Worm (Caenorhabditis elegans) whole organism, L1 larva: ENCODE results near the gene fbxa-184.

Experiments
- Y116A8C.19 ChIP-seq: sonication (generic microtip); optimal IDR thresholded peaks from 2 replicates; lab custom pipeline; 2016; ENCODE audit warnings: missing compliant biosample characterization, missing genetic modification characterization, borderline replicate concordance
- ama-1 ChIP-seq: fragments of 150-350 bp; optimal IDR thresholded peaks from 2 replicates; lab custom pipeline; 2014
- efl-1 ChIP-seq, 4 experiments: fragments of 150-350 bp; optimal IDR thresholded peaks in 3 of 4; peaks in 1 of 4; 1 replicate in 1 of 4; 2 replicates in 3 of 4; lab custom pipeline; 2014; ENCODE audit warnings: missing biosample characterization in 2 of 4, missing genetic modification characterization in 2 of 4, missing genetic modification reagents in 2 of 4
- fkh-10 ChIP-seq: sonication (generic microtip); optimal IDR thresholded peaks from 2 replicates; lab custom pipeline; 2017; ENCODE audit warnings: missing biosample characterization, missing genetic modification reagents, missing genetic modification characterization
- fos-1 ChIP-seq: fragments of 150-350 bp; optimal IDR thresholded peaks from 2 replicates; lab custom pipeline; 2014; ENCODE audit warnings: missing biosample characterization, missing genetic modification characterization
- jun-1 ChIP-seq: fragments of 150-350 bp; optimal IDR thresholded peaks from 2 replicates; lab custom pipeline; 2014; ENCODE audit warnings: missing biosample characterization, missing genetic modification reagents, missing genetic modification characterization
- lin-39 ChIP-seq: fragments of 150-350 bp; optimal IDR thresholded peaks from 2 replicates; lab custom pipeline; 2014; ENCODE audit warnings: missing biosample characterization, missing genetic modification reagents, missing genetic modification characterization
- mdl-1 ChIP-seq, 2 experiments: fragments of 150-350 bp; optimal IDR thresholded peaks; 2 replicates each; lab custom pipeline; 2014 to 2017; ENCODE audit warnings: missing biosample characterization in 2 of 2, missing genetic modification characterization in 2 of 2, inconsistent platforms in 1 of 2
- nhr-77 ChIP-seq: fragments of 150-350 bp; optimal IDR thresholded peaks from 2 replicates; lab custom pipeline; 2014; ENCODE audit warnings: missing biosample characterization, missing genetic modification characterization
- pqm-1 ChIP-seq: sonication (generic microtip); optimal IDR thresholded peaks from 3 replicates; lab custom pipeline; 2017; ENCODE audit warnings: missing biosample characterization, missing genetic modification characterization
- sptf-1 ChIP-seq: fragments of 150-350 bp; optimal IDR thresholded peaks from 2 replicates; lab custom pipeline; 2014; ENCODE audit warnings: missing biosample characterization, missing genetic modification characterization
- unc-98 ChIP-seq: fragments of 200-800 bp; sonication (Bioruptor generic); IDR thresholded peaks from 2 replicates; pipeline ENCODE4 v1.3.6; 2022; ENCODE audit warnings: missing genetic modification characterization, missing compliant biosample characterization
- vab-15 ChIP-seq: sonication (generic microtip); optimal IDR thresholded peaks from 2 replicates; lab custom pipeline; 2017; ENCODE audit warnings: missing genotype, mild to moderate bottlenecking, missing genetic modification characterization, missing compliant biosample characterization
- ztf-11 ChIP-seq, 2 experiments: sonication (generic microtip); optimal IDR thresholded peaks; 2 replicates each; lab custom pipeline; 2016 to 2017; ENCODE audit warnings: missing genetic modification characterization in 2 of 2, missing biosample characterization in 1 of 2, missing compliant biosample characterization in 1 of 2

DNA sequence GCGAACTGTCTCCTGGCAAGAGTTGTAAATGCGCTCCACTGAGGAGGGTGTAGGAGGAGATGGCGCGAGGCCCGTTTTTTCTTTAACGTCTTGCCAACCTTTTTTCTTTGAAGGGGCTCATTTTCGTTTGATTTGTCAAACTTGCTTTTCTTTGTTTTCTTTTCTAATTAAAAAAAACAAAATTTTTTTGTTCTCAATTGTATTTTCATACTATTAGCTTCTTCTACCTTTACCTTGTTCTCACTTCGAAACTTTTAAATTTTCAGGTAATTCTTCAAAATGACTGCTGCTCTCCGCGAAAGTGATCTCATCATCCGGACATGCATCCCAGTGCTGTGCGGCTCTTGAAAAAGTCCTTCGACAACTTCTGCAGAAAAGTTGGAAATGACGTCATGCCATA, at the start of gene fbxa-184:
- TF ChIP-seq efl-1 (optimal IDR thresholded peaks at IDR 0.05; lab: Kevin White, UChicago), result no peak
- TF ChIP-seq efl-1 (GFP tag; optimal IDR thresholded peaks at IDR 0.05 in 1 of 2; lab: Kevin White, UChicago), result no peak
- no peak for TF ChIP-seq nhr-77
- no peak for TF ChIP-seq lin-39 (tag; lab: Kevin White, UChicago)
- TF ChIP-seq Y116A8C.19 (tag; lab: Kevin White, UChicago), result no peak
- no peak for TF ChIP-seq unc-98 (GFP tag; lab: Robert Waterston, UW)
- no peak for TF ChIP-seq jun-1 (tag; lab: Kevin White, UChicago)
- TF ChIP-seq fkh-10 (GFP tag; lab: Kevin White, UChicago), result no peak
- no peak for TF ChIP-seq fos-1 (tag; lab: Kevin White, UChicago)
- no peak for TF ChIP-seq pqm-1 (tag; lab: Kevin White, UChicago)
- TF ChIP-seq mdl-1 (tag; optimal IDR thresholded peaks at IDR 0.05; lab: Kevin White, UChicago), result no peak
- TF ChIP-seq ztf-11 (tag; optimal IDR thresholded peaks at IDR 0.05; lab: Kevin White, UChicago), result no peak
- no peak for TF ChIP-seq sptf-1 (tag; lab: Kevin White, UChicago)
- TF ChIP-seq vab-15 (tag; lab: Kevin White, UChicago), result no peak
- TF ChIP-seq ama-1 (lab: Kevin White, UChicago), result no peak
